Fruit fly (Drosophila melanogaster) whole organism, prepupa: ENCODE data around the gene CG15382.
A peak's percentile ranks its signal among the peaks of the same experiment; 100 is the strongest.

Source experiments
- CG11294 ChIP-seq: fragments of 200-800 bp; sonication (Bioruptor generic); IDR thresholded peaks from 2 replicates; pipeline ENCODE4 v1.3.6; 2022; ENCODE audit warnings: missing biosample characterization, missing genetic modification characterization
- CG11762 ChIP-seq: fragments of 200-800 bp; sonication (Bioruptor generic); optimal IDR thresholded peaks from 3 replicates; lab custom pipeline; 2016; ENCODE audit warnings: missing biosample characterization, missing genetic modification characterization; ENCODE audit not compliant: insufficient read depth
- CG11902 ChIP-seq: fragments of 200-800 bp; sonication (Bioruptor generic); optimal IDR thresholded peaks from 3 replicates; lab custom pipeline; 2016; ENCODE audit warnings: missing biosample characterization, missing genetic modification characterization
- CG1621 ChIP-seq: fragments of 200-800 bp; sonication (Bioruptor generic); optimal IDR thresholded peaks from 3 replicates; lab custom pipeline; 2018; ENCODE audit warnings: missing biosample characterization, mild to moderate bottlenecking, missing genetic modification characterization
- CG16779 ChIP-seq: fragments of 200-800 bp; sonication (Bioruptor generic); optimal IDR thresholded peaks from 3 replicates; lab custom pipeline; 2017; ENCODE audit warnings: missing biosample characterization, mild to moderate bottlenecking, missing genetic modification characterization
- CG31627 ChIP-seq: fragments of 200-800 bp; sonication (Bioruptor generic); optimal IDR thresholded peaks from 3 replicates; lab custom pipeline; 2016; ENCODE audit warnings: missing biosample characterization, missing genetic modification characterization
- CG34406 ChIP-seq: fragments of 200-800 bp; sonication (Bioruptor generic); optimal IDR thresholded peaks from 3 replicates; lab custom pipeline; 2016; ENCODE audit warnings: missing biosample characterization, missing genetic modification characterization
- CG3919 ChIP-seq: fragments of 200-800 bp; sonication (Bioruptor generic); optimal IDR thresholded peaks from 3 replicates; lab custom pipeline; 2016; ENCODE audit warnings: missing biosample characterization, missing genetic modification characterization
- CG6792 ChIP-seq: fragments of 200-800 bp; sonication (Bioruptor generic); optimal IDR thresholded peaks from 3 replicates; lab custom pipeline; 2016; ENCODE audit warnings: missing biosample characterization, missing genetic modification characterization
- CG6808 ChIP-seq: fragments of 200-800 bp; sonication (Bioruptor generic); optimal IDR thresholded peaks from 3 replicates; lab custom pipeline; 2017; ENCODE audit warnings: missing biosample characterization, missing genetic modification characterization, mild to moderate bottlenecking, moderate library complexity, missing genetic modification reagents
- CG6854 ChIP-seq: fragments of 200-800 bp; sonication (Bioruptor generic); optimal IDR thresholded peaks from 2 replicates; lab custom pipeline; 2017; ENCODE audit warnings: missing biosample characterization, mild to moderate bottlenecking, missing genetic modification characterization
- CG7368 ChIP-seq: fragments of 200-800 bp; sonication (Bioruptor generic); optimal IDR thresholded peaks from 3 replicates; lab custom pipeline; 2016; ENCODE audit warnings: missing biosample characterization, missing genetic modification characterization
- CG8319 ChIP-seq: fragments of 200-800 bp; sonication (Bioruptor generic); optimal IDR thresholded peaks from 3 replicates; lab custom pipeline; 2016; ENCODE audit warnings: missing biosample characterization, missing genetic modification characterization
- CG8632 ChIP-seq: fragments of 200-800 bp; sonication (Bioruptor generic); optimal IDR thresholded peaks from 3 replicates; lab custom pipeline; 2016; ENCODE audit warnings: missing biosample characterization, missing genetic modification characterization
- CG9139 ChIP-seq: fragments of 200-800 bp; sonication (Bioruptor generic); optimal IDR thresholded peaks from 3 replicates; lab custom pipeline; 2017; ENCODE audit warnings: missing biosample characterization, mild to moderate bottlenecking, missing genetic modification characterization
- Eip78C ChIP-seq: fragments of 200-800 bp; sonication (Bioruptor generic); peaks from one replicate; lab custom pipeline; 2016; ENCODE audit warnings: missing biosample characterization, missing genetic modification characterization
- Eip93F ChIP-seq: fragments of 200-800 bp; sonication (Bioruptor generic); optimal IDR thresholded peaks from 2 replicates; lab custom pipeline; 2016; ENCODE audit warnings: missing biosample characterization, mild to moderate bottlenecking, missing genetic modification characterization
- Ets21C ChIP-seq: fragments of 200-800 bp; sonication (Bioruptor generic); optimal IDR thresholded peaks from 3 replicates; lab custom pipeline; 2016; ENCODE audit warnings: missing biosample characterization, missing genetic modification characterization
- Ets96B ChIP-seq: fragments of 200-800 bp; optimal IDR thresholded peaks from 2 replicates; lab custom pipeline; 2019; ENCODE audit warnings: missing biosample characterization, mild to moderate bottlenecking, missing genetic modification characterization, moderate library complexity
- Gug ChIP-seq: fragments of 200-800 bp; sonication (Bioruptor generic); IDR thresholded peaks from 2 replicates; pipeline ENCODE4 v1.3.6; 2022; ENCODE audit warnings: missing biosample characterization, missing genetic modification characterization
- Hr38 ChIP-seq: sonication (Bioruptor generic); optimal IDR thresholded peaks from 2 replicates; lab custom pipeline; 2016; ENCODE audit warnings: missing biosample characterization, missing genetic modification characterization
- Hr39 ChIP-seq: fragments of 200-800 bp; sonication (Bioruptor generic); optimal IDR thresholded peaks from 2 replicates; lab custom pipeline; 2016; ENCODE audit warnings: missing biosample characterization, missing genetic modification characterization
- Met ChIP-seq: fragments of 200-800 bp; sonication (Bioruptor generic); optimal IDR thresholded peaks from 3 replicates; lab custom pipeline; 2016; ENCODE audit warnings: missing biosample characterization, missing genetic modification characterization
- OdsH ChIP-seq: fragments of 200-800 bp; sonication (Bioruptor generic); optimal IDR thresholded peaks from 3 replicates; lab custom pipeline; 2016; ENCODE audit warnings: missing biosample characterization, missing genetic modification characterization
- Smox ChIP-seq: fragments of 200-800 bp; sonication (Bioruptor generic); optimal IDR thresholded peaks from 3 replicates; lab custom pipeline; 2016; ENCODE audit warnings: missing biosample characterization, missing genetic modification characterization
- Sox14 ChIP-seq: fragments of 200-800 bp; sonication (Bioruptor generic); optimal IDR thresholded peaks from 3 replicates; lab custom pipeline; 2016; ENCODE audit warnings: missing biosample characterization, missing genetic modification characterization
- achi ChIP-seq: fragments of 200-800 bp; sonication (Bioruptor generic); optimal IDR thresholded peaks from 3 replicates; lab custom pipeline; 2016; ENCODE audit warnings: missing biosample characterization, missing genetic modification characterization
- acj6 ChIP-seq: fragments of 200-800 bp; sonication (Bioruptor generic); optimal IDR thresholded peaks from 3 replicates; lab custom pipeline; 2016; ENCODE audit warnings: missing biosample characterization, missing genetic modification characterization
- cyc ChIP-seq: fragments of 200-800 bp; sonication (Bioruptor generic); optimal IDR thresholded peaks from 3 replicates; lab custom pipeline; 2016; ENCODE audit warnings: missing biosample characterization, missing genetic modification characterization
- dsx ChIP-seq: fragments of 200-800 bp; optimal IDR thresholded peaks from 3 replicates; lab custom pipeline; 2019; ENCODE audit warnings: missing biosample characterization, mild to moderate bottlenecking, missing genetic modification characterization, moderate library complexity; ENCODE audit not compliant: poor library complexity, severe bottlenecking
- eg ChIP-seq: fragments of 200-800 bp; sonication (Bioruptor generic); IDR thresholded peaks from 3 replicates; pipeline ENCODE4 v1.3.6; 2022; ENCODE audit warnings: missing biosample characterization, missing genetic modification characterization
- esn ChIP-seq: fragments of 200-800 bp; sonication (Bioruptor generic); optimal IDR thresholded peaks from 2 replicates; lab custom pipeline; 2016; ENCODE audit warnings: missing biosample characterization, mild to moderate bottlenecking, missing genetic modification characterization, moderate library complexity
- fkh ChIP-seq: fragments of 200-800 bp; sonication (Bioruptor generic); optimal IDR thresholded peaks from 3 replicates; lab custom pipeline; 2017; ENCODE audit warnings: missing biosample characterization, mild to moderate bottlenecking, missing genetic modification characterization, moderate library complexity
- lz ChIP-seq: fragments of 200-800 bp; sonication (Bioruptor generic); optimal IDR thresholded peaks from 3 replicates; lab custom pipeline; 2016; ENCODE audit warnings: missing biosample characterization, missing genetic modification characterization
- spab ChIP-seq: fragments of 200-800 bp; sonication (Bioruptor generic); optimal IDR thresholded peaks from 2 replicates; lab custom pipeline; 2017; ENCODE audit warnings: missing biosample characterization, mild to moderate bottlenecking, missing genetic modification characterization, missing genetic modification reagents
- ss ChIP-seq, 2 experiments: fragments of 200-800 bp; sonication (Bioruptor generic); optimal IDR thresholded peaks; 2 replicates in 1 of 2; 3 replicates in 1 of 2; lab custom pipeline; 2017 to 2018; ENCODE audit warnings: mild to moderate bottlenecking in 2 of 2, missing biosample characterization in 2 of 2, missing genetic modification characterization in 2 of 2, moderate library complexity in 1 of 2
- svp ChIP-seq: fragments of 200-800 bp; sonication (Bioruptor generic); peaks from one replicate; lab custom pipeline; 2016; ENCODE audit warnings: missing biosample characterization, missing genetic modification characterization
- topi ChIP-seq: fragments of 200-800 bp; sonication (Bioruptor generic); optimal IDR thresholded peaks from 3 replicates; lab custom pipeline; 2016; ENCODE audit warnings: missing biosample characterization, missing genetic modification characterization
- vri ChIP-seq: fragments of 200-800 bp; sonication (Bioruptor generic); optimal IDR thresholded peaks from 3 replicates; lab custom pipeline; 2016; ENCODE audit warnings: missing biosample characterization, mild to moderate bottlenecking, missing genetic modification characterization

Gene CG15382

DNA sequence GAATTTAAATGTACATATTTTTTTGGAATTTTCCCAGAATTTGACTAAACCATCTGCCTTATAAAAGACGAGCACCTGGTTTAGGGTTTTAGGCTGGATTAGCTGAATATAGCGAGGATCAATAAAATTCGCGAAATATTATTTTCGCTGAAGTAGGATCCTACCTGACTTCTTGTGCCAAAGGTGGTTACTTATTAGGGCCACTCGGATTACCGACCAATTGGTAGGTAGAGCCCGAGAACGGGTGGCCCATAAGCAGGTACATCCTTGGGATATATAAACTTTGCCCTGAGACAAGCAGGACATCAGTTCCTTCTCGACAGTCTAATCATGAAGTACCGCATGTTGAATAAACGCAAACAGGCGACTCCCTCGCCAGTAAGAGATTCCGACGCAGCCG is at the start of gene CG15382:
Gene CG15382, plus strand, starts transcription at position 301 of the 400 bp plus-strand sequence.
- TF ChIP-seq CG8632 (GFP tag; lab: Kevin White, UChicago) (no peak), Met (GFP tag; lab: Kevin White, UChicago) (no peak), spab (GFP tag; lab: Kevin White, UChicago) (no peak), Ets21C (GFP tag; lab: Kevin White, UChicago) (no peak), OdsH (GFP tag; lab: Kevin White, UChicago) (no peak)

dm6 chr2L:2109746-2110145 is 45.8 kb upstream of the CG15382 start, which contains the start of gene dpr3:
Gene dpr3, minus strand, starts transcription at chr2L:2109878.
- TF ChIP-seq esn = no peak
- no peak for TF ChIP-seq CG8632 (GFP tag; lab: Kevin White, UChicago)
- TF ChIP-seq CG6854 (GFP tag; lab: Kevin White, UChicago) = no peak
- no peak for TF ChIP-seq fkh
- TF ChIP-seq CG7368 (GFP tag; lab: Kevin White, UChicago) = no peak

DNA sequence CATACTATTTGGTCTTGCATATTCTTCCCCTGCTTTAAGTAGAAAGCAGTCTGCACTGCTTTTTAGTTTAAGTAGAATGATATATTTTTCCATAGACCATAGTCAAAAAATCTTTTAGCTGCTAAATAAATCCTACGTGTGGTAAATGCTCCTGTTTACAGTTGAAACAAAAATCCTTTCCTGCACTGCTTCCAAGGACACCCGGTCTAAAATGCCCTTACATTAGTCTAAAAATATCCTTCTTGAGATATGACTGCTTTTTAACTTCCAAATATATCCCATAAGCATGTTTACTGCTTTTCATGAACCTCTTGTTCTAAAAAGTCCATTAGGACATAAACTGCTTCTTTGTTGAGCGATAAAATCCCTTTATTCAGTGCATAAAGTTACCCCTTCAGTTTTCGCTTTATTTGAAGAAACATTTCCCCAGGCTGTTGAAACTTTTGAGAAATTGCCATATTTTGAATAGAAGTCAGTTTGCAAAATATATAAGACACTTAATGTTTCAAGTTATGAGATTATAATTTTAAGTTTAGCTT is 45.1 kb upstream of the CG15382 start:
- TF ChIP-seq dsx = no peak
- TF ChIP-seq CG1621 (tag; lab: Kevin White, UChicago) = no peak
- TF ChIP-seq Smox (GFP tag; lab: Kevin White, UChicago) = no peak
- TF ChIP-seq CG16779 (tag; lab: Kevin White, UChicago) = no peak
- no peak for TF ChIP-seq CG11902 (GFP tag; lab: Kevin White, UChicago)
- no peak for TF ChIP-seq eg
- TF ChIP-seq svp = no peak

- TF ChIP-seq topi (GFP tag; lab: Kevin White, UChicago) (no peak), CG8632 (GFP tag; lab: Kevin White, UChicago) (no peak), CG31627 (GFP tag; lab: Kevin White, UChicago) (no peak), Hr39 (GFP tag; lab: Kevin White, UChicago) (no peak), Eip78C (peak; percentile 4), Sox14 (GFP tag; lab: Kevin White, UChicago) (no peak), lz (GFP tag; lab: Kevin White, UChicago) (no peak), CG7368 (GFP tag; lab: Kevin White, UChicago) (no peak), Gug (GFP tag; lab: Robert Waterston, UW) (no peak), OdsH (GFP tag; lab: Kevin White, UChicago) (no peak), achi (GFP tag; lab: Kevin White, UChicago) (no peak), CG8319 (GFP tag; lab: Kevin White, UChicago) (no peak), cyc (GFP tag; lab: Kevin White, UChicago) (no peak), svp (peak; percentile 57), eg (no peak), CG1621 (tag; lab: Kevin White, UChicago) (no peak), Ets96B (tag; lab: Kevin White, UChicago) (no peak), Eip93F (GFP tag; lab: Kevin White, UChicago) (no peak)
- TF ChIP-seq, all 60 proteins: peak for 2
These were observed 26.4 kb upstream of the CG15382 start, which contains the start of gene CG4259 for dm6 chr2L:2129137-2129536. Gene CG4259, minus strand, starts transcription at chr2L:2129237.

dm6 chr2L:2130157-2130987 is 25.2 kb upstream of the CG15382 start, which contains the start of gene Glyp:
Gene Glyp, plus strand, starts transcription at chr2L:2130813.
- peak; percentile 95 for TF ChIP-seq acj6 (GFP tag; lab: Kevin White, UChicago)
- peak; percentile 95 for TF ChIP-seq CG11762
- no peak for TF ChIP-seq Hr38 (GFP tag; lab: Kevin White, UChicago)
- TF ChIP-seq Ets21C (GFP tag; lab: Kevin White, UChicago) = peak; percentile 77
- TF ChIP-seq Ets96B (tag; lab: Kevin White, UChicago) = peak; percentile 98
- TF ChIP-seq Sox14 (GFP tag; lab: Kevin White, UChicago) = peak; percentile 89
- peak; percentile 90 for TF ChIP-seq cyc (GFP tag; lab: Kevin White, UChicago)
- TF ChIP-seq spab (GFP tag; lab: Kevin White, UChicago) = peak; percentile 96
- TF ChIP-seq CG6792 (GFP tag; lab: Kevin White, UChicago) = peak; percentile 96
- TF ChIP-seq CG3919 (GFP tag; lab: Kevin White, UChicago) = peak; percentile 97
- peak; percentile 96 for TF ChIP-seq CG6808 (GFP tag; lab: Kevin White, UChicago)
- TF ChIP-seq Met (GFP tag; lab: Kevin White, UChicago) = peak; percentile 95
- TF ChIP-seq Hr39 (GFP tag; lab: Kevin White, UChicago) = peak; percentile 82
- TF ChIP-seq esn = peak; percentile 98
- TF ChIP-seq achi (GFP tag; lab: Kevin White, UChicago) = peak; percentile 100
- peak; percentile 98 for TF ChIP-seq Eip78C
- TF ChIP-seq CG9139 (GFP tag; lab: Kevin White, UChicago) = peak; percentile 93
- TF ChIP-seq CG11294 (GFP tag; lab: Robert Waterston, UW) = peak; percentile 93
- TF ChIP-seq ss (GFP tag; optimal IDR thresholded peaks at IDR 0.05; lab: Kevin White, UChicago) = peak; percentile 95 to 98
- peak; percentile 96 for TF ChIP-seq vri
- peak; percentile 98 for TF ChIP-seq CG34406 (GFP tag; lab: Kevin White, UChicago)
- peak; percentile 93 for TF ChIP-seq lz (GFP tag; lab: Kevin White, UChicago)
